Fruit fly (Drosophila melanogaster) whole organism, embryonic: ENCODE data around the gene pyd.

ENCODE experiments used
- ATbp ChIP-seq: fragments of 200-800 bp; sonication (Bioruptor generic); optimal IDR thresholded peaks from 2 replicates; lab custom pipeline; 2017; ENCODE audit warnings: missing biosample characterization, mild to moderate bottlenecking, missing genetic modification characterization, missing genetic modification reagents
- C15 ChIP-seq: fragments of 200-800 bp; sonication (Bioruptor generic); IDR thresholded peaks from 3 replicates; pipeline ENCODE4 v1.3.6; 2022; ENCODE audit warnings: missing biosample characterization, missing genetic modification characterization
- CG10147 ChIP-seq: fragments of 200-800 bp; sonication (Bioruptor generic); optimal IDR thresholded peaks from 2 replicates; lab custom pipeline; 2019; ENCODE audit warnings: missing biosample characterization, mild to moderate bottlenecking, missing genetic modification characterization, moderate library complexity
- CG10267 ChIP-seq: fragments of 200-800 bp; sonication (Bioruptor generic); optimal IDR thresholded peaks from 2 replicates; lab custom pipeline; 2018; ENCODE audit warnings: missing biosample characterization, mild to moderate bottlenecking, missing genetic modification characterization, moderate library complexity
- CG10462 ChIP-seq: fragments of 200-800 bp; sonication (Bioruptor generic); optimal IDR thresholded peaks from 2 replicates; lab custom pipeline; 2016; ENCODE audit warnings: missing biosample characterization, missing genetic modification characterization
- CG11696 ChIP-seq: fragments of 200-800 bp; sonication (Bioruptor generic); IDR thresholded peaks from 2 replicates; pipeline ENCODE4 v1.3.6; 2022; ENCODE audit warnings: missing biosample characterization, missing genetic modification characterization
- CG12219 ChIP-seq: fragments of 200-800 bp; sonication (Bioruptor generic); optimal IDR thresholded peaks from 3 replicates; lab custom pipeline; 2018; ENCODE audit warnings: missing biosample characterization, mild to moderate bottlenecking, missing genetic modification characterization
- CG12299 ChIP-seq: fragments of 200-800 bp; sonication (Bioruptor generic); optimal IDR thresholded peaks from 2 replicates; lab custom pipeline; 2018; ENCODE audit warnings: missing biosample characterization, mild to moderate bottlenecking, missing genetic modification characterization
- CG1233 ChIP-seq: fragments of 200-800 bp; sonication (Bioruptor generic); optimal IDR thresholded peaks from 4 replicates; lab custom pipeline; 2018; ENCODE audit warnings: missing biosample characterization, mild to moderate bottlenecking, missing genetic modification characterization
- CG13296 ChIP-seq: fragments of 200-800 bp; sonication (Bioruptor generic); optimal IDR thresholded peaks from 3 replicates; lab custom pipeline; 2018; ENCODE audit warnings: missing biosample characterization, mild to moderate bottlenecking, missing genetic modification characterization
- CG14710 ChIP-seq: fragments of 200-800 bp; sonication (Bioruptor generic); optimal IDR thresholded peaks from 3 replicates; lab custom pipeline; 2019; ENCODE audit warnings: missing biosample characterization, mild to moderate bottlenecking, missing genetic modification characterization, moderate library complexity
- CG17385 ChIP-seq: fragments of 200-800 bp; sonication (Bioruptor generic); optimal IDR thresholded peaks from 3 replicates; lab custom pipeline; 2018; ENCODE audit warnings: missing biosample characterization, mild to moderate bottlenecking, missing genetic modification characterization
- CG2120 ChIP-seq: fragments of 200-800 bp; sonication (Bioruptor generic); optimal IDR thresholded peaks from 3 replicates; lab custom pipeline; 2016; ENCODE audit warnings: missing biosample characterization, missing genetic modification characterization
- CG2202 ChIP-seq: fragments of 200-800 bp; sonication (Bioruptor generic); optimal IDR thresholded peaks from 2 replicates; lab custom pipeline; 2018; ENCODE audit warnings: missing biosample characterization, mild to moderate bottlenecking, missing genetic modification characterization
- CG2678 ChIP-seq: fragments of 200-800 bp; sonication (Bioruptor generic); optimal IDR thresholded peaks from 3 replicates; lab custom pipeline; 2019; ENCODE audit warnings: missing biosample characterization, mild to moderate bottlenecking, missing genetic modification characterization, moderate library complexity
- CG34422 ChIP-seq: fragments of 200-800 bp; sonication (Bioruptor generic); IDR thresholded peaks from 3 replicates; pipeline ENCODE4 v1.3.6; 2022; ENCODE audit warnings: missing biosample characterization, missing genetic modification characterization
- CG4360 ChIP-seq: fragments of 200-800 bp; sonication (Bioruptor generic); IDR thresholded peaks from 2 replicates; pipeline ENCODE4 v1.3.6; 2022; ENCODE audit warnings: missing biosample characterization, missing genetic modification characterization
- CG4820 ChIP-seq: fragments of 200-800 bp; sonication (Bioruptor generic); optimal IDR thresholded peaks from 3 replicates; lab custom pipeline; 2016; ENCODE audit warnings: missing biosample characterization, missing genetic modification characterization
- CG5245 ChIP-seq: fragments of 200-800 bp; sonication (Bioruptor generic); optimal IDR thresholded peaks from 3 replicates; lab custom pipeline; 2016; ENCODE audit warnings: missing biosample characterization, missing genetic modification characterization
- CG6813 ChIP-seq: fragments of 200-800 bp; sonication (Bioruptor generic); optimal IDR thresholded peaks from 2 replicates; lab custom pipeline; 2017; ENCODE audit warnings: missing biosample characterization, missing genetic modification characterization, mild to moderate bottlenecking, moderate library complexity, missing genetic modification reagents
- CG8089 ChIP-seq: fragments of 200-800 bp; sonication (Bioruptor generic); optimal IDR thresholded peaks from 3 replicates; lab custom pipeline; 2016; ENCODE audit warnings: missing biosample characterization, missing genetic modification characterization
- CG9932 ChIP-seq: fragments of 200-800 bp; sonication (Bioruptor generic); IDR thresholded peaks from 2 replicates; pipeline ENCODE4 v1.3.6; 2022; ENCODE audit warnings: missing biosample characterization, missing genetic modification characterization
- Camta ChIP-seq: fragments of 200-800 bp; sonication (Bioruptor generic); optimal IDR thresholded peaks from 2 replicates; lab custom pipeline; 2016; ENCODE audit warnings: missing biosample characterization, missing genetic modification characterization
- Chrac-16 ChIP-seq: fragments of 200-800 bp; sonication (Bioruptor generic); optimal IDR thresholded peaks from 3 replicates; lab custom pipeline; 2016; ENCODE audit warnings: missing biosample characterization, missing genetic modification characterization
- HLHmδ ChIP-seq: fragments of 200-800 bp; sonication (Bioruptor generic); optimal IDR thresholded peaks from 2 replicates; lab custom pipeline; 2018; ENCODE audit warnings: missing biosample characterization, mild to moderate bottlenecking, missing genetic modification characterization, moderate library complexity
- MBD-R2 ChIP-seq: fragments of 200-800 bp; sonication (Bioruptor generic); IDR thresholded peaks from 2 replicates; pipeline ENCODE4 v1.3.6; 2022; ENCODE audit warnings: missing biosample characterization, missing genetic modification characterization
- Mrtf ChIP-seq: fragments of 200-800 bp; sonication (Bioruptor generic); IDR thresholded peaks from 3 replicates; pipeline ENCODE4 v1.3.6; 2022; ENCODE audit warnings: missing biosample characterization, missing genetic modification characterization
- NK7.1 ChIP-seq: fragments of 200-800 bp; sonication (Bioruptor generic); optimal IDR thresholded peaks from 3 replicates; lab custom pipeline; 2016; ENCODE audit warnings: missing biosample characterization, missing genetic modification characterization
- Sox100B ChIP-seq: fragments of 200-800 bp; sonication (Bioruptor generic); optimal IDR thresholded peaks from 3 replicates; lab custom pipeline; 2018; ENCODE audit warnings: missing biosample characterization, mild to moderate bottlenecking, missing genetic modification characterization
- ap ChIP-seq: fragments of 200-800 bp; sonication (Bioruptor generic); IDR thresholded peaks from 2 replicates; pipeline ENCODE4 v1.3.6; 2022; ENCODE audit warnings: missing biosample characterization, missing genetic modification characterization
- chif ChIP-seq, 2 experiments: fragments of 200-800 bp; sonication (Bioruptor generic); optimal IDR thresholded peaks; 3 replicates each; lab custom pipeline; 2016; ENCODE audit warnings: missing biosample characterization in 2 of 2, missing genetic modification characterization in 2 of 2
- ci ChIP-seq: fragments of 200-800 bp; sonication (Bioruptor generic); IDR thresholded peaks from 3 replicates; pipeline ENCODE4 v1.3.6; 2022; ENCODE audit warnings: missing biosample characterization, missing genetic modification characterization
- da ChIP-seq: fragments of 200-800 bp; sonication (Bioruptor generic); optimal IDR thresholded peaks from 2 replicates; lab custom pipeline; 2016; ENCODE audit warnings: missing biosample characterization, missing genetic modification characterization
- dmrt11E ChIP-seq: fragments of 200-800 bp; sonication (Bioruptor generic); optimal IDR thresholded peaks from 3 replicates; lab custom pipeline; 2018; ENCODE audit warnings: missing biosample characterization, mild to moderate bottlenecking, missing genetic modification characterization, moderate library complexity
- dysf ChIP-seq: fragments of 200-800 bp; sonication (Bioruptor generic); IDR thresholded peaks from 3 replicates; pipeline ENCODE4 v1.3.6; 2022; ENCODE audit warnings: missing biosample characterization, missing genetic modification characterization
- ftz-f1 ChIP-seq: fragments of 200-800 bp; sonication (Bioruptor generic); optimal IDR thresholded peaks from 2 replicates; lab custom pipeline; 2016; ENCODE audit warnings: missing biosample characterization, missing genetic modification characterization
- hb ChIP-seq: fragments of 200-800 bp; sonication (Bioruptor generic); IDR thresholded peaks from 3 replicates; pipeline ENCODE4 v1.3.6; 2022; ENCODE audit warnings: missing biosample characterization, missing genetic modification characterization; ENCODE audit not compliant: partially characterized antibody
- hbn ChIP-seq: fragments of 200-800 bp; sonication (Bioruptor generic); IDR thresholded peaks from 2 replicates; pipeline ENCODE4 v1.3.6; 2022; ENCODE audit warnings: missing biosample characterization, missing genetic modification characterization; ENCODE audit not compliant: partially characterized antibody
- insv ChIP-seq, 2 experiments: fragments of 200-800 bp; sonication (Bioruptor generic); optimal IDR thresholded peaks; 3 replicates each; lab custom pipeline; 2016 to 2018; ENCODE audit warnings: missing biosample characterization in 2 of 2, missing genetic modification characterization in 2 of 2
- kah ChIP-seq: fragments of 200-800 bp; sonication (Bioruptor generic); optimal IDR thresholded peaks from 2 replicates; lab custom pipeline; 2018; ENCODE audit warnings: missing biosample characterization, mild to moderate bottlenecking, missing genetic modification characterization
- nmo ChIP-seq: fragments of 200-800 bp; sonication (Bioruptor generic); optimal IDR thresholded peaks from 2 replicates; lab custom pipeline; 2018; ENCODE audit warnings: missing biosample characterization, mild to moderate bottlenecking, missing genetic modification characterization, moderate library complexity
- oc ChIP-seq: fragments of 200-800 bp; sonication (Bioruptor generic); optimal IDR thresholded peaks from 2 replicates; lab custom pipeline; 2018; ENCODE audit warnings: missing biosample characterization, mild to moderate bottlenecking, missing genetic modification characterization, moderate library complexity
- pfk ChIP-seq: fragments of 200-800 bp; sonication (Bioruptor generic); optimal IDR thresholded peaks from 2 replicates; lab custom pipeline; 2018; ENCODE audit warnings: missing biosample characterization, mild to moderate bottlenecking, missing genetic modification characterization, moderate library complexity
- pho ChIP-seq: fragments of 200-800 bp; sonication (Bioruptor generic); optimal IDR thresholded peaks from 2 replicates; lab custom pipeline; 2016; ENCODE audit warnings: missing biosample characterization, missing genetic modification characterization
- psq ChIP-seq: fragments of 200-800 bp; sonication (Bioruptor generic); optimal IDR thresholded peaks from 2 replicates; lab custom pipeline; 2017; ENCODE audit warnings: missing biosample characterization, missing genetic modification characterization
- repo ChIP-seq: fragments of 200-800 bp; sonication (Bioruptor generic); optimal IDR thresholded peaks from 2 replicates; lab custom pipeline; 2016; ENCODE audit warnings: missing biosample characterization, missing genetic modification characterization
- sens ChIP-seq: fragments of 200-800 bp; sonication (Bioruptor generic); peaks from one replicate; lab custom pipeline; 2016; ENCODE audit warnings: missing biosample characterization, missing genetic modification characterization
- trem ChIP-seq: fragments of 200-800 bp; optimal IDR thresholded peaks from 3 replicates; lab custom pipeline; 2019; ENCODE audit warnings: missing biosample characterization, mild to moderate bottlenecking, missing genetic modification characterization, moderate library complexity
- tup ChIP-seq: fragments of 200-800 bp; sonication (Bioruptor generic); optimal IDR thresholded peaks from 2 replicates; lab custom pipeline; 2016; ENCODE audit warnings: missing biosample characterization, mild to moderate bottlenecking, missing genetic modification characterization, moderate library complexity
- vfl ChIP-seq: fragments of 200-800 bp; sonication (Bioruptor generic); optimal IDR thresholded peaks from 2 replicates; lab custom pipeline; 2016; ENCODE audit warnings: missing biosample characterization, missing genetic modification characterization
- zen2 ChIP-seq: fragments of 200-800 bp; sonication (Bioruptor generic); IDR thresholded peaks from 3 replicates; pipeline ENCODE4 v1.3.6; 2022; ENCODE audit warnings: missing biosample characterization, missing genetic modification characterization; ENCODE audit not compliant: partially characterized antibody

pyd gene

dm6 chr3R:8960329-8960728 lies 28.6 kb upstream of the pyd start (continued):
- peak; percentile 39 for TF ChIP-seq CG13296 (GFP tag; lab: Kevin White, UChicago)
- peak; percentile 32 for TF ChIP-seq CG12219 (GFP tag; lab: Kevin White, UChicago)
- TF ChIP-seq ap (GFP tag; lab: Robert Waterston, UW) = 0 out of 2 replicates have a peak, but pooled peaks have one; percentile 10
- TF ChIP-seq CG34422 (GFP tag; lab: Robert Waterston, UW) = no peak
- TF ChIP-seq dmrt11E (tag; lab: Kevin White, UChicago) = peak; percentile 57
- TF ChIP-seq CG14710 (tag; lab: Kevin White, UChicago) = peak; percentile 44
- TF ChIP-seq MBD-R2 = no peak
- no peak for TF ChIP-seq Mrtf (GFP tag; lab: Robert Waterston, UW)
- no peak for TF ChIP-seq repo (GFP tag; lab: Kevin White, UChicago)
- no peak for TF ChIP-seq CG4360 (GFP tag; lab: Robert Waterston, UW)
- TF ChIP-seq kah = peak; percentile 42
- TF ChIP-seq nmo = peak; percentile 66
- TF ChIP-seq trem (tag; lab: Kevin White, UChicago) = peak; percentile 44
- TF ChIP-seq CG12299 (tag; lab: Kevin White, UChicago) = peak; percentile 2
- TF ChIP-seq NK7.1 (GFP tag; lab: Kevin White, UChicago) = no peak
- TF ChIP-seq ftz-f1 (GFP tag; lab: Kevin White, UChicago) = no peak
- TF ChIP-seq CG2202 = no peak
- TF ChIP-seq psq (GFP tag; lab: Kevin White, UChicago) = no peak
- TF ChIP-seq CG11696 (GFP tag; lab: Robert Waterston, UW) = no peak
- no peak for TF ChIP-seq hbn
- TF ChIP-seq CG10147 (GFP tag; lab: Kevin White, UChicago) = peak; percentile 12
- peak; percentile 44 for TF ChIP-seq sens (GFP tag; lab: Kevin White, UChicago)
- TF ChIP-seq vfl = no peak
- peak; percentile 77 for TF ChIP-seq CG2678
- peak; percentile 18 for TF ChIP-seq CG6813
- no peak for TF ChIP-seq pfk (GFP tag; lab: Kevin White, UChicago)
- peak; percentile 46 for TF ChIP-seq Chrac-16 (GFP tag; lab: Kevin White, UChicago)
- TF ChIP-seq pho (GFP tag; lab: Kevin White, UChicago) = no peak
- no peak for TF ChIP-seq hb (GFP tag; lab: Robert Waterston, UW)
- TF ChIP-seq Sox100B (GFP tag; lab: Kevin White, UChicago) = peak; percentile 74
- no peak for TF ChIP-seq HLHmδ (GFP tag; lab: Kevin White, UChicago)
- no peak for TF ChIP-seq C15
- TF ChIP-seq CG8089 (GFP tag; lab: Kevin White, UChicago) = no peak
- TF ChIP-seq CG4820 (GFP tag; lab: Kevin White, UChicago) = peak; percentile 48
- 0 out of 3 replicates have a peak, but pooled peaks have one; percentile 59 for TF ChIP-seq ci
- TF ChIP-seq oc = peak; percentile 40
- TF ChIP-seq CG1233 (GFP tag; lab: Kevin White, UChicago) = peak; percentile 43
- TF ChIP-seq CG5245 = no peak
- TF ChIP-seq CG10462 (GFP tag; lab: Kevin White, UChicago) = no peak
- TF ChIP-seq dysf (GFP tag; lab: Robert Waterston, UW) = peak; percentile 72
- no peak for TF ChIP-seq zen2
- TF ChIP-seq ATbp = peak; percentile 61
- no peak for TF ChIP-seq CG2120 (GFP tag; lab: Kevin White, UChicago)
- no peak for TF ChIP-seq chif (GFP tag; optimal IDR thresholded peaks at IDR 0.05; lab: Kevin White, UChicago)
- peak; percentile 56 for TF ChIP-seq CG10267 (tag; lab: Kevin White, UChicago)
- TF ChIP-seq da (GFP tag; lab: Kevin White, UChicago) = no peak
- TF ChIP-seq insv (GFP tag; optimal IDR thresholded peaks at IDR 0.05; lab: Kevin White, UChicago) = no peak
- TF ChIP-seq CG9932 (GFP tag; lab: Robert Waterston, UW) = no peak
- TF ChIP-seq Camta (GFP tag; lab: Kevin White, UChicago) = no peak
- no peak for TF ChIP-seq tup (GFP tag; lab: Kevin White, UChicago)
- peak; percentile 54 for TF ChIP-seq CG17385 (GFP tag; lab: Kevin White, UChicago)
